Worm (Caenorhabditis elegans): ENCODE measurements around the gene dhrs-4.

Gene dhrs-4

ce11 chrV:12954261-12954660 is 31.9 kb downstream of the dhrs-4 start:
- TF ChIP-seq madf-3 (GFP tag; IDR thresholded peaks at IDR 0.05) (no peak), Y56A3A.18 (GFP tag; IDR thresholded peaks at IDR 0.05) (no peak), T07F8.4 (tag; optimal IDR thresholded peaks at IDR 0.05) (no peak), nhr-90 (tag; optimal IDR thresholded peaks at IDR 0.05) (no peak), tlf-1 (GFP tag; optimal IDR thresholded peaks at IDR 0.05) (no peak), F33H1.4 (GFP tag; IDR thresholded peaks at IDR 0.05) (no peak), F57A8.1 (GFP tag; optimal IDR thresholded peaks at IDR 0.05) (no peak), B0035.1 (tag; optimal IDR thresholded peaks at IDR 0.05) (no peak), unc-62 (GFP tag; optimal IDR thresholded peaks at IDR 0.05) (no peak), mel-28 (tag; optimal IDR thresholded peaks at IDR 0.05; ENCODE audit: borderline replicate concordance) (no peak), hsf-1 (GFP tag; IDR thresholded peaks at IDR 0.05) (no peak), ceh-100 (GFP tag; IDR thresholded peaks at IDR 0.05) (no peak), F23B12.7 (tag; optimal IDR thresholded peaks at IDR 0.05; ENCODE audit: insufficient read depth) (no peak), snpc-4 (GFP tag; optimal IDR thresholded peaks at IDR 0.05) (no peak), snpc-4 (tag; optimal IDR thresholded peaks at IDR 0.05) (no peak), gei-17 (GFP tag; optimal IDR thresholded peaks at IDR 0.05) (no peak), cebp-1 (GFP tag; IDR thresholded peaks at IDR 0.05) (no peak), cebp-1 (tag; optimal IDR thresholded peaks at IDR 0.05) (no peak), B0336.3 (GFP tag; IDR thresholded peaks at IDR 0.05) (no peak), let-526 (GFP tag; IDR thresholded peaks at IDR 0.05) (no peak), pha-4 (tag; optimal IDR thresholded peaks at IDR 0.05) (no peak), dpl-1 (GFP tag; optimal IDR thresholded peaks at IDR 0.05) (no peak)

- peak; percentile 36; the same call in 1 of the 2 replicates for TF ChIP-seq madf-6 (GFP tag; IDR thresholded peaks at IDR 0.05)
- TF ChIP-seq ceh-27 (GFP tag; optimal IDR thresholded peaks at IDR 0.05) = no peak
- no peak for TF ChIP-seq egl-18 (GFP tag; IDR thresholded peaks at IDR 0.05)
- TF ChIP-seq gei-17 (GFP tag; optimal IDR thresholded peaks at IDR 0.05) = no peak
- no peak for TF ChIP-seq ama-1 (optimal IDR thresholded peaks at IDR 0.05)
- TF ChIP-seq ama-1 (GFP tag; optimal IDR thresholded peaks at IDR 0.05) = no peak
- no peak for TF ChIP-seq let-607 (tag; optimal IDR thresholded peaks at IDR 0.05)
- peak; percentile 57 for TF ChIP-seq efl-1 (GFP tag; optimal IDR thresholded peaks at IDR 0.05)
- no peak for TF ChIP-seq dpl-1 (GFP tag; optimal IDR thresholded peaks at IDR 0.05)
- TF ChIP-seq hlh-26 (GFP tag; conservative IDR thresholded peaks at IDR 0.05) = no peak
- no peak for TF ChIP-seq Y56A3A.18 (GFP tag; IDR thresholded peaks at IDR 0.05)
- TF ChIP-seq nhr-179 (tag; optimal IDR thresholded peaks at IDR 0.05) = no peak
- no peak for TF ChIP-seq dox-1 (GFP tag; IDR thresholded peaks at IDR 0.05)
Observed at ce11 chrV:12961085-12961560, 38.7 kb downstream of the dhrs-4 start, which contains the start of gene mpst-7. Gene mpst-7, minus strand, starts transcription at chrV:12961135.

ce11 chrV:12963192-12963591 is 40.8 kb downstream of the dhrs-4 start, which contains the start of gene hrg-9:
Gene hrg-9, minus strand, starts transcription at chrV:12963343.
- TF ChIP-seq aptf-2 (GFP tag; conservative IDR thresholded peaks at IDR 0.05) = no peak
- TF ChIP-seq snpc-1.1 (tag; optimal IDR thresholded peaks at IDR 0.05; ENCODE audit: insufficient read depth) = no peak
- no peak for TF ChIP-seq rcor-1 (GFP tag; IDR thresholded peaks at IDR 0.05)
- TF ChIP-seq B0035.1 (tag; optimal IDR thresholded peaks at IDR 0.05) = no peak

- TF ChIP-seq mxl-1 (tag; optimal IDR thresholded peaks at IDR 0.05) = no peak
- no peak for TF ChIP-seq nfyb-1 (GFP tag; IDR thresholded peaks at IDR 0.05)
- TF ChIP-seq ceh-58 (GFP tag; IDR thresholded peaks at IDR 0.05) = no peak
- TF ChIP-seq F55B11.4 (tag; optimal IDR thresholded peaks at IDR 0.05; ENCODE audit: borderline replicate concordance, insufficient read depth) = no peak
- TF ChIP-seq K12H6.12 (tag; optimal IDR thresholded peaks at IDR 0.05) = no peak
- no peak for TF ChIP-seq rec-8 (tag; optimal IDR thresholded peaks at IDR 0.05)
- TF ChIP-seq nfya-2 (GFP tag; IDR thresholded peaks at IDR 0.05) = no peak
- TF ChIP-seq B0019.2 (GFP tag; conservative IDR thresholded peaks at IDR 0.05) = no peak
- no peak for TF ChIP-seq gei-17 (GFP tag; optimal IDR thresholded peaks at IDR 0.05)
- TF ChIP-seq unc-130 (GFP tag; optimal IDR thresholded peaks at IDR 0.05) = no peak
- TF ChIP-seq hrde-1 (tag; optimal IDR thresholded peaks at IDR 0.05; ENCODE audit: borderline replicate concordance) = no peak
- no peak for TF ChIP-seq F23B12.7 (tag; optimal IDR thresholded peaks at IDR 0.05; ENCODE audit: insufficient read depth)
Observed at ce11 chrV:12964076-12964475, 41.7 kb downstream of the dhrs-4 start, which contains the start of gene srd-35. Gene srd-35, plus strand, starts transcription at chrV:12964376.
